Fruit fly (Drosophila melanogaster) whole organism, pupa: ENCODE data around the gene CG31910.

Source experiments
- CG10348 ChIP-seq: fragments of 200-800 bp; sonication (Bioruptor generic); IDR thresholded peaks from 2 replicates; pipeline ENCODE4 v1.3.6; 2022; ENCODE audit warnings: missing biosample characterization, missing genetic modification characterization
- CG12605 ChIP-seq: fragments of 200-800 bp; sonication (Bioruptor generic); IDR thresholded peaks from 2 replicates; pipeline ENCODE4 v1.3.6; 2022; ENCODE audit warnings: missing biosample characterization, missing genetic modification characterization
- CG13204 ChIP-seq: fragments of 200-800 bp; sonication (Bioruptor generic); optimal IDR thresholded peaks from 2 replicates; lab custom pipeline; 2018; ENCODE audit warnings: missing biosample characterization, mild to moderate bottlenecking, missing genetic modification characterization, moderate library complexity
- CG14655 ChIP-seq: fragments of 200-800 bp; sonication (Bioruptor generic); optimal IDR thresholded peaks from 3 replicates; lab custom pipeline; 2017; ENCODE audit warnings: mild to moderate bottlenecking, missing biosample characterization, missing genetic modification reagents, missing genetic modification characterization
- CG15710 ChIP-seq: fragments of 200-800 bp; sonication (Bioruptor generic); optimal IDR thresholded peaks from 2 replicates; lab custom pipeline; 2018; ENCODE audit warnings: missing biosample characterization, mild to moderate bottlenecking, missing genetic modification characterization, moderate library complexity
- CG17806 ChIP-seq: fragments of 200-800 bp; sonication (Bioruptor generic); optimal IDR thresholded peaks from 2 replicates; lab custom pipeline; 2018; ENCODE audit warnings: missing biosample characterization, mild to moderate bottlenecking, missing genetic modification characterization, moderate library complexity
- CG32121 ChIP-seq: fragments of 200-800 bp; sonication (Bioruptor generic); IDR thresholded peaks from 2 replicates; pipeline ENCODE4 v1.3.6; 2022; ENCODE audit warnings: missing biosample characterization, missing genetic modification characterization
- CG34367 ChIP-seq: fragments of 200-800 bp; sonication (Bioruptor generic); optimal IDR thresholded peaks from 2 replicates; lab custom pipeline; 2018; ENCODE audit warnings: missing biosample characterization, mild to moderate bottlenecking, missing genetic modification characterization
- CG4496 ChIP-seq: fragments of 200-800 bp; sonication (Bioruptor generic); IDR thresholded peaks from 3 replicates; pipeline ENCODE4 v1.3.6; 2022; ENCODE audit warnings: missing biosample characterization, missing genetic modification characterization
- CG8159 ChIP-seq: fragments of 200-800 bp; sonication (Bioruptor generic); optimal IDR thresholded peaks from 3 replicates; lab custom pipeline; 2018; ENCODE audit warnings: missing biosample characterization, mild to moderate bottlenecking, missing genetic modification characterization, moderate library complexity
- CG8301 ChIP-seq: fragments of 200-800 bp; sonication (Bioruptor generic); optimal IDR thresholded peaks from 2 replicates; lab custom pipeline; 2018; ENCODE audit warnings: missing biosample characterization, mild to moderate bottlenecking, missing genetic modification characterization
- CG9948 ChIP-seq: fragments of 200-800 bp; sonication (Bioruptor generic); optimal IDR thresholded peaks from 2 replicates; lab custom pipeline; 2018; ENCODE audit warnings: missing biosample characterization, mild to moderate bottlenecking, missing genetic modification characterization, moderate library complexity
- D1 ChIP-seq: fragments of 200-800 bp; sonication (Bioruptor generic); optimal IDR thresholded peaks from 2 replicates; lab custom pipeline; 2018; ENCODE audit warnings: missing biosample characterization, mild to moderate bottlenecking, missing genetic modification characterization, moderate library complexity
- EcR ChIP-seq: fragments of 200-800 bp; sonication (Bioruptor generic); optimal IDR thresholded peaks from 3 replicates; lab custom pipeline; 2019; ENCODE audit warnings: missing biosample characterization, missing genetic modification characterization, mild to moderate bottlenecking, moderate library complexity, missing genetic modification reagents
- Ets98B ChIP-seq: fragments of 200-800 bp; sonication (Bioruptor generic); IDR thresholded peaks from 2 replicates; pipeline ENCODE4 v1.3.6; 2022; ENCODE audit warnings: missing biosample characterization, missing genetic modification characterization
- Pif1A ChIP-seq: fragments of 200-800 bp; sonication (Bioruptor generic); optimal IDR thresholded peaks from 3 replicates; lab custom pipeline; 2016; ENCODE audit warnings: missing biosample characterization, missing genetic modification characterization
- Pif1B ChIP-seq: fragments of 200-800 bp; sonication (Bioruptor generic); optimal IDR thresholded peaks from 3 replicates; lab custom pipeline; 2016; ENCODE audit warnings: missing biosample characterization, missing genetic modification characterization
- Snoo ChIP-seq: fragments of 200-800 bp; sonication (Bioruptor generic); optimal IDR thresholded peaks from 3 replicates; lab custom pipeline; 2017; ENCODE audit warnings: missing biosample characterization, mild to moderate bottlenecking, missing genetic modification characterization, inconsistent platforms
- fd96Ca ChIP-seq: fragments of 200-800 bp; sonication (Bioruptor generic); IDR thresholded peaks from 3 replicates; pipeline ENCODE4 v1.3.6; 2022; ENCODE audit warnings: missing biosample characterization, missing genetic modification characterization
- gl ChIP-seq: fragments of 200-800 bp; sonication (Bioruptor generic); optimal IDR thresholded peaks from 2 replicates; lab custom pipeline; 2018; ENCODE audit warnings: missing biosample characterization, mild to moderate bottlenecking, missing genetic modification characterization
- rn ChIP-seq: fragments of 200-800 bp; sonication (Bioruptor generic); IDR thresholded peaks from 2 replicates; pipeline ENCODE4 v1.3.6; 2022; ENCODE audit warnings: missing biosample characterization, missing genetic modification characterization

CG31910 gene

DNA sequence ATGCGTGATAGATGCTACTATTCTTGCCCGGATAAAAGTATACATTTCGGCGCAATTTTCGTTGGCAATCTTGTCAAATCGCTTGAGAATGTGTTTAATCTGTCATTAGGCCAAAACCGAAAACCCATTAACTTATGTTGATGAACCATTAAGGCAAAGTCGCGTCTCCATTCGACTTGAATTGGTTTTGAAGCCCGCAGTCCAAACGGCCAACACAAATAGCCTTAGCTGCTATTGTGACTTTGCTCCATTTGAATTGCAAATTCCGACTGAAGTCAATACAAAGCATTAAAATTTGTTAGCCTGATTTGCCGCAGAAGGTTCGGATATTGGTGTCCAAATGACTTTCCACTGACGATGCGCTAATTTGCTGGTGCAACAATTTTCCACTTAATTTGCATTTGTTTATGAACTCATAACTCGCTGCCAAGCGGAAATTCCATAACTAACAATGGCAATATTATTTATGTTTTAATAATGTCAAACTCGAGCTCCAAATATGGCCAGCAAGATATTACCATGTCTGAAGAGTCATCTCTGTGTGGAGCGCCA lies 39.0 kb downstream of the CG31910 start:
- no peak for TF ChIP-seq Pif1B (GFP tag; lab: Kevin White, UChicago)
- no peak for TF ChIP-seq CG9948 (tag; lab: Kevin White, UChicago)
- TF ChIP-seq Pif1A (GFP tag; lab: Kevin White, UChicago), result no peak
- TF ChIP-seq CG10348 (GFP tag; lab: Robert Waterston, UW), result no peak
- TF ChIP-seq CG12605 (GFP tag; lab: Robert Waterston, UW), result no peak
- no peak for TF ChIP-seq CG15710
- TF ChIP-seq CG32121 (GFP tag; lab: Robert Waterston, UW), result no peak
- TF ChIP-seq CG17806 (tag; lab: Kevin White, UChicago), result no peak
- TF ChIP-seq fd96Ca (GFP tag; lab: Robert Waterston, UW), result no peak
- TF ChIP-seq gl (tag; lab: Kevin White, UChicago), result no peak
- TF ChIP-seq EcR (GFP tag; lab: Kevin White, UChicago), result no peak
- TF ChIP-seq CG13204 (GFP tag; lab: Kevin White, UChicago), result no peak
- TF ChIP-seq rn, result no peak
- TF ChIP-seq CG8301 (tag; lab: Kevin White, UChicago), result no peak
- no peak for TF ChIP-seq CG8159
- no peak for TF ChIP-seq D1 (tag; lab: Kevin White, UChicago)

DNA sequence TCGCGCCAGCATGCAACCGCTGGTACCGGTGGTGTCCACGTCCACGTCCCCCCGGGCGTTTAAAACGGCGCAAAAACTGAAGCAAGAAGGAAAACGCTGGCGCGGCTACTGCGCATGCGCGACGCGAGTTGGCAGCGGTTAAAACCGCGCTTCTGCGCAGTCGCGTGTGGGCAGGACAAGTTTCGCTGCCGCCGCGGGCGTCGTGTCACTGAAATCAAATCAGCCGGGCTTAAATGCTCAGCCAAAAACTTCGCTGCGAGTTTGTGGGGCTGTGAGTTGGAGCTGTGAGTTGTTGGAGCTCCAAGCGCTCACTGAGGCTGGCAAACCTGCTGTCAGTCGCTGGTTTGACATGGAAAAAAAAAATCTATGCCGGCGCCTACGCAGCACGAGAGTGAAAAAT lies 40.3 kb downstream of the CG31910 start:
- no peak for TF ChIP-seq CG13204 (GFP tag; lab: Kevin White, UChicago)
- TF ChIP-seq D1 (tag; lab: Kevin White, UChicago), result no peak
- peak; percentile 55; the same call in 1 of the 3 replicates for TF ChIP-seq CG4496 (GFP tag; lab: Robert Waterston, UW)
- TF ChIP-seq CG15710, result no peak
- 0 out of 3 replicates have a peak, but pooled peaks have one; percentile 18 for TF ChIP-seq fd96Ca (GFP tag; lab: Robert Waterston, UW)
- no peak for TF ChIP-seq CG14655
- TF ChIP-seq Ets98B (GFP tag; lab: Robert Waterston, UW), result peak; percentile 14; the same call in 1 of the 2 replicates

DNA sequence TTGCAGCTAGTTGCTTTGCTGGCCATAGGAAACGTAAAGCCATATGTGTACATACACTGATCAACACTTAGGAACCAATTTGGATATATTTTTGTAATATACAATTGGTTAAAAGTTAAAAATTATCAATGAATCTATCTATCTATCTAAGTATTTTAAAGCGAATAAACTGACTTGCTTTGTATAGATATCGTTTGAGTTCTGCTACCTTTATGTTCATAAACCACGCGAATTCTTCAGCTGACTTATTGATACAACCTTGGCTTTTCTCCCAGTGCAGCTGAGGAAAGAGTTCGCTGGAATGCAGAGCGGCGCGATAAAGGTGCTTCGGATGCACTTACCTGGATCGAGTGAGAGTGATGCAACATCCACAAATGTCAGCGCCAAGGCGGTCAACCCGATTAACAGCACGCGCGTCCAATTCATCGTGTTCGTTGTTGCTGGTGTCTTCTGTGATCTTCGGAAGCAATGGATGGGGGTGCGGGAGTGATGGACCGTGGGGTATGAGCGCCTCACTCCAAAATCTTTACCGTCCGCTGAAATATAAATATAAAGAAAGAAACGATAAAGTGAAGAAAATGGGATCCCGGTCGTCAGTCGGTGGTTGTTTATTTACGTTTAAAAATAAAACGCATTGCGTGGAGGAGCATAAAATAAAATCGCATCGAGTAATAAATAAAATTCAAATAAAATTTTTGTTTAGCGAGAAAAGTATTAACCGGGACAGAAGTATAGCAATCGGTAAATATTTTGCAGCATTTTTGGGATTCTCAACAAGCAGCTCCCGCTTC lies 43.8 kb downstream of the CG31910 start:
- TF ChIP-seq CG9948 (tag; lab: Kevin White, UChicago) (peak; percentile 41), CG17806 (tag; lab: Kevin White, UChicago) (peak; percentile 34), CG34367 (peak; percentile 0), rn (no peak), Ets98B (GFP tag; lab: Robert Waterston, UW) (no peak), CG32121 (GFP tag; lab: Robert Waterston, UW) (no peak), CG13204 (GFP tag; lab: Kevin White, UChicago) (peak; percentile 16), CG14655 (no peak), CG12605 (GFP tag; lab: Robert Waterston, UW) (no peak), Pif1B (GFP tag; lab: Kevin White, UChicago) (peak; percentile 39), CG10348 (GFP tag; lab: Robert Waterston, UW) (no peak), CG8301 (tag; lab: Kevin White, UChicago) (no peak), Snoo (tag; lab: Kevin White, UChicago) (no peak), D1 (tag; lab: Kevin White, UChicago) (no peak), gl (tag; lab: Kevin White, UChicago) (no peak), Pif1A (GFP tag; lab: Kevin White, UChicago) (peak; percentile 32), CG15710 (peak; percentile 46), CG8159 (peak; percentile 62), fd96Ca (GFP tag; lab: Robert Waterston, UW) (no peak), EcR (GFP tag; lab: Kevin White, UChicago) (peak; percentile 55), CG4496 (GFP tag; lab: Robert Waterston, UW) (no peak)
- TF ChIP-seq, all 21 proteins: peak for 9

DNA sequence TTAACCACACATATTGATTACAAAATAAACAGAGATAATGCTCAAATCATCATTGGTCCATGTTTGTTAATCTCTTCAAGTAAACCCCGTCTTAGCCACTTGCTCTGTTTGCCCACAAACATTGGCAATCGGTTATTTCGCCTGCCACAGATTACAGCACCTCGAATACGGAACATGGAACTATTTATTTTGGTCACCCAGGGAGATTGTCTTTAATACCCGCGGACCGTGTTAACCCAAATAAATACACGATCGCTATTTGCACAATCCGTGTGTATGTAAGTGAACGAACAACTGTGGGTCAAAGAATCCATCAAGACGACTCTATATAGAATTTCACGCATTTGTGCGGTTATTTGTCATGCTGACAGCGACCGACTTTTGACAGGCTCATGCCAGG lies 44.7 kb downstream of the CG31910 start:
- TF ChIP-seq CG8159 (no peak), CG32121 (GFP tag; lab: Robert Waterston, UW) (no peak), Ets98B (GFP tag; lab: Robert Waterston, UW) (no peak), CG9948 (tag; lab: Kevin White, UChicago) (no peak), CG14655 (no peak), CG17806 (tag; lab: Kevin White, UChicago) (no peak), CG4496 (GFP tag; lab: Robert Waterston, UW) (no peak), CG13204 (GFP tag; lab: Kevin White, UChicago) (no peak)

DNA sequence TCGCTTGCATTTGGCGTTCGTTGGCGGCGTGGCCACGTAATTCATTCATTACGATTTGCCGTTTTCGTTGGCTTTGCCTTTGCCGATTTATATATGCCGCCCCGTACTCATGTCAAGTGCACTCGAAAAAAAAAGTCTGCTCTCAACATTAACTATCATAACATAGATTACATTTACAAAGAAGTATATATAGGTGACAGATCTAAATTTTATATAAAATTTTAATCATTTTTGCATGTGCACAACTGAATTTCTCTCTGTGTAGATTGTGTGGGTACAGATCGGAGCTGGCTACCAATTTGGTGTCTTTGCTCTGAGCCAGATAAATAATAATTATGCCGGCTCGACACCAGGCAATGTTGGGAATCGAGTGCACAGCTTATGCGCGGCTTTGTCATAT lies 47.0 kb downstream of the CG31910 start:
- TF ChIP-seq CG8159 (peak; percentile 62), Pif1B (GFP tag; lab: Kevin White, UChicago) (peak; percentile 64), CG12605 (GFP tag; lab: Robert Waterston, UW) (peak; percentile 78), CG15710 (peak; percentile 57), gl (tag; lab: Kevin White, UChicago) (no peak), CG10348 (GFP tag; lab: Robert Waterston, UW) (no peak), D1 (tag; lab: Kevin White, UChicago) (no peak), CG17806 (tag; lab: Kevin White, UChicago) (peak; percentile 60), CG14655 (peak; percentile 62), EcR (GFP tag; lab: Kevin White, UChicago) (no peak), Snoo (tag; lab: Kevin White, UChicago) (peak; percentile 55), CG4496 (GFP tag; lab: Robert Waterston, UW) (peak; percentile 89), CG32121 (GFP tag; lab: Robert Waterston, UW) (peak; percentile 89), Pif1A (GFP tag; lab: Kevin White, UChicago) (peak; percentile 65), rn (peak; percentile 65), fd96Ca (GFP tag; lab: Robert Waterston, UW) (peak; percentile 83; the same call in 2 of the 3 replicates), CG8301 (tag; lab: Kevin White, UChicago) (peak; percentile 66), Ets98B (GFP tag; lab: Robert Waterston, UW) (peak; percentile 83), CG9948 (tag; lab: Kevin White, UChicago) (peak; percentile 55), CG13204 (GFP tag; lab: Kevin White, UChicago) (no peak), CG34367 (peak; percentile 55)
